Worm (Caenorhabditis elegans) whole organism, young adult: ENCODE results near the gene egas-1.

Source experiments
- F22D6.2 ChIP-seq: sonication (generic microtip); optimal IDR thresholded peaks from 2 replicates; lab custom pipeline; 2016; ENCODE audit warnings: mild to moderate bottlenecking, missing genetic modification characterization, missing compliant biosample characterization
- F52B5.7 ChIP-seq: sonication (generic microtip); optimal IDR thresholded peaks from 2 replicates; lab custom pipeline; 2016; ENCODE audit warnings: mild to moderate bottlenecking, missing genetic modification characterization, missing compliant biosample characterization
- F57A8.1 ChIP-seq: fragments of 200-800 bp; sonication (Bioruptor generic); optimal IDR thresholded peaks from 2 replicates; lab custom pipeline; 2018; ENCODE audit warnings: mild to moderate bottlenecking, missing genetic modification characterization, moderate library complexity, missing compliant biosample characterization
- T07F8.4 ChIP-seq: sonication (generic microtip); optimal IDR thresholded peaks from 2 replicates; lab custom pipeline; 2016; ENCODE audit warnings: mild to moderate bottlenecking, missing genetic modification characterization, moderate library complexity, missing compliant biosample characterization
- T26A5.8 ChIP-seq: sonication (generic microtip); optimal IDR thresholded peaks from 2 replicates; lab custom pipeline; 2016; ENCODE audit warnings: missing genetic modification characterization, missing compliant biosample characterization
- Y53F4B.3 ChIP-seq: fragments of 200-800 bp; sonication (Bioruptor generic); IDR thresholded peaks from 2 replicates; pipeline ENCODE4 v1.3.6; 2022; ENCODE audit warnings: missing genetic modification reagents, missing genetic modification characterization, missing compliant biosample characterization
- Y53G8AR.9 ChIP-seq: fragments of 200-800 bp; sonication (Bioruptor generic); conservative IDR thresholded peaks from 2 replicates; pipeline ENCODE4 v1.3.6; 2022; ENCODE audit warnings: missing genetic modification reagents, missing genetic modification characterization, missing compliant biosample characterization
- chd-7 ChIP-seq: sonication (generic microtip); optimal IDR thresholded peaks from 2 replicates; lab custom pipeline; 2016; ENCODE audit warnings: mild to moderate bottlenecking, missing genetic modification characterization, moderate library complexity, missing compliant biosample characterization
- die-1 ChIP-seq: sonication (generic microtip); optimal IDR thresholded peaks from 2 replicates; lab custom pipeline; 2016; ENCODE audit warnings: missing genotype, mild to moderate bottlenecking, missing genetic modification characterization, missing compliant biosample characterization
- egl-44 ChIP-seq: fragments of 200-800 bp; sonication (Bioruptor generic); IDR thresholded peaks from 2 replicates; pipeline ENCODE4 v1.3.6; 2022; ENCODE audit warnings: missing genetic modification reagents, missing genetic modification characterization, missing compliant biosample characterization
- ekl-4 ChIP-seq: fragments of 200-800 bp; sonication (Bioruptor generic); IDR thresholded peaks from 2 replicates; pipeline ENCODE4 v1.3.6; 2022; ENCODE audit warnings: missing genetic modification reagents, missing genetic modification characterization, missing compliant biosample characterization
- him-1 ChIP-seq: sonication (generic microtip); optimal IDR thresholded peaks from 2 replicates; lab custom pipeline; 2016; ENCODE audit warnings: missing genotype, missing genetic modification reagents, missing genetic modification characterization, missing compliant biosample characterization
- hsf-1 ChIP-seq: fragments of 200-800 bp; sonication (Bioruptor generic); IDR thresholded peaks from 2 replicates; pipeline ENCODE4 v1.3.6; 2022; ENCODE audit warnings: missing genetic modification reagents, missing genetic modification characterization, missing compliant biosample characterization
- let-607 ChIP-seq, 2 experiments: fragments of 200-800 bp in 1 of 2; sonication (Bioruptor generic) in 1 of 2; sonication (generic microtip) in 1 of 2; optimal IDR thresholded peaks; 2 replicates each; lab custom pipeline; 2016 to 2018; ENCODE audit warnings: mild to moderate bottlenecking in 2 of 2, missing compliant biosample characterization in 2 of 2, missing genetic modification characterization in 2 of 2, moderate library complexity in 2 of 2, missing genotype in 1 of 2
- lin-26 ChIP-seq: fragments of 200-800 bp; sonication (Bioruptor generic); IDR thresholded peaks from 2 replicates; pipeline ENCODE4 v1.3.6; 2022; ENCODE audit warnings: missing genetic modification reagents, missing genetic modification characterization, missing compliant biosample characterization
- lin-35 ChIP-seq, 3 experiments: fragments of 150-350 bp in 2 of 3; sonication (generic microtip) in 1 of 3; optimal IDR thresholded peaks; 2 replicates each; lab custom pipeline; 2014 to 2018; ENCODE audit warnings: missing biosample characterization in 3 of 3, missing genetic modification characterization in 3 of 3, missing genetic modification reagents in 3 of 3
- lin-54 ChIP-seq: fragments of 200-800 bp; sonication (Bioruptor generic); optimal IDR thresholded peaks from 2 replicates; lab custom pipeline; 2018; ENCODE audit warnings: mild to moderate bottlenecking, missing genetic modification characterization, missing compliant biosample characterization
- mxl-1 ChIP-seq: sonication (generic microtip); optimal IDR thresholded peaks from 2 replicates; lab custom pipeline; 2016; ENCODE audit warnings: missing genetic modification characterization, missing compliant biosample characterization
- nfya-1 ChIP-seq: sonication (generic microtip); optimal IDR thresholded peaks from 2 replicates; lab custom pipeline; 2017; ENCODE audit warnings: antibody characterized with exemption, missing compliant biosample characterization, missing genetic modification characterization, borderline replicate concordance; ENCODE audit not compliant: insufficient read depth
- nhr-120 ChIP-seq: fragments of 200-800 bp; sonication (Bioruptor generic); IDR thresholded peaks from 2 replicates; pipeline ENCODE4 v1.3.6; 2022; ENCODE audit warnings: missing genetic modification characterization, missing compliant biosample characterization
- nhr-179 ChIP-seq: sonication (generic microtip); optimal IDR thresholded peaks from 2 replicates; lab custom pipeline; 2016; ENCODE audit warnings: mild to moderate bottlenecking, missing genetic modification characterization, missing compliant biosample characterization
- nhr-90 ChIP-seq: sonication (generic microtip); optimal IDR thresholded peaks from 2 replicates; lab custom pipeline; 2016; ENCODE audit warnings: missing genotype, mild to moderate bottlenecking, missing genetic modification characterization, missing compliant biosample characterization
- pha-4 ChIP-seq: fragments of 150-350 bp; sonication (generic microtip); optimal IDR thresholded peaks from 2 replicates; lab custom pipeline; 2014; ENCODE audit warnings: missing biosample characterization, missing genetic modification reagents, missing genetic modification characterization
- repo-1 ChIP-seq: sonication (generic microtip); optimal IDR thresholded peaks from 2 replicates; lab custom pipeline; 2017; ENCODE audit warnings: mild to moderate bottlenecking, missing genetic modification characterization, missing compliant biosample characterization
- rpc-1 ChIP-seq, 2 experiments: fragments of 150-350 bp in 1 of 2; sonication (generic microtip) in 1 of 2; optimal IDR thresholded peaks; 2 replicates each; lab custom pipeline; 2014 to 2018; ENCODE audit warnings: missing biosample characterization in 1 of 2, missing genetic modification characterization in 1 of 2, missing genetic modification reagents in 1 of 2, missing genotype in 1 of 2
- snpc-4 ChIP-seq, 5 experiments: fragments of 150-350 bp in 1 of 5; sonication (generic microtip) in 4 of 5; optimal IDR thresholded peaks; 2 replicates each; lab custom pipeline; 2014 to 2018; ENCODE audit warnings: missing genetic modification characterization in 5 of 5, missing biosample characterization in 3 of 5, antibody characterized with exemption in 2 of 5, mild to moderate bottlenecking in 2 of 5, missing compliant biosample characterization in 2 of 5, missing genotype in 2 of 5, moderate library complexity in 2 of 5, missing genetic modification reagents in 1 of 5
- tlf-1 ChIP-seq: fragments of 200-800 bp; sonication (Bioruptor generic); optimal IDR thresholded peaks from 2 replicates; lab custom pipeline; 2018; ENCODE audit warnings: mild to moderate bottlenecking, missing genetic modification characterization, missing compliant biosample characterization
- xnd-1 ChIP-seq: sonication (generic microtip); optimal IDR thresholded peaks from 2 replicates; lab custom pipeline; 2016; ENCODE audit warnings: missing genotype, missing genetic modification reagents, missing genetic modification characterization, missing compliant biosample characterization
- zfh-2 ChIP-seq: fragments of 200-800 bp; sonication (Bioruptor generic); conservative IDR thresholded peaks from 2 replicates; pipeline ENCODE4 v1.3.6; 2022; ENCODE audit warnings: missing genetic modification reagents, missing genetic modification characterization, missing compliant biosample characterization
- zim-3 ChIP-seq: sonication (generic microtip); optimal IDR thresholded peaks from 2 replicates; lab custom pipeline; 2017; ENCODE audit warnings: mild to moderate bottlenecking, missing genetic modification characterization, moderate library complexity, missing compliant biosample characterization
- ztf-18 ChIP-seq: sonication (generic microtip); optimal IDR thresholded peaks from 2 replicates; lab custom pipeline; 2016; ENCODE audit warnings: missing genotype, mild to moderate bottlenecking, missing genetic modification characterization, missing compliant biosample characterization
- ztf-3 ChIP-seq: fragments of 200-800 bp; sonication (Bioruptor generic); optimal IDR thresholded peaks from 2 replicates; lab custom pipeline; 2018; ENCODE audit warnings: mild to moderate bottlenecking, missing genetic modification characterization, missing compliant biosample characterization

The egas-1 gene

ce11 chrV:18662333-18662732 is 22.2 kb downstream of the egas-1 start (continued):
- TF ChIP-seq repo-1 (no peak), ztf-3 (GFP tag; lab: Kevin White, UChicago) (no peak)

ce11 chrV:18664026-18664425 is 23.9 kb downstream of the egas-1 start, which contains the start of gene Y69H2.3:
Y69H2.3 (minus strand) TSS chrV:18664126.
- TF ChIP-seq pha-4 (tag; lab: Kevin White, UChicago) (no peak), let-607 (tag; optimal IDR thresholded peaks at IDR 0.05; lab: Kevin White, UChicago) (no peak), zfh-2 (GFP tag; lab: Robert Waterston, UW) (no peak), chd-7 (tag; lab: Kevin White, UChicago) (no peak), ztf-18 (no peak), tlf-1 (GFP tag; lab: Kevin White, UChicago) (no peak), die-1 (tag; lab: Kevin White, UChicago) (no peak), T26A5.8 (tag; lab: Kevin White, UChicago) (no peak), mxl-1 (tag; lab: Kevin White, UChicago) (no peak), snpc-4 (GFP tag; optimal IDR thresholded peaks at IDR 0.05; lab: Kevin White, UChicago) (no peak), snpc-4 (tag; optimal IDR thresholded peaks at IDR 0.05; lab: Kevin White, UChicago) (no peak), lin-35 (GFP tag; optimal IDR thresholded peaks at IDR 0.05; lab: Kevin White, UChicago) (no peak)

ce11 chrV:18667179-18667578 is 27.1 kb downstream of the egas-1 start:
- no peak for TF ChIP-seq rpc-1 (optimal IDR thresholded peaks at IDR 0.05; lab: Kevin White, UChicago)
- TF ChIP-seq rpc-1 (tag; optimal IDR thresholded peaks at IDR 0.05; lab: Kevin White, UChicago): no peak
- no peak for TF ChIP-seq nhr-120 (GFP tag; lab: Robert Waterston, UW)
- no peak for TF ChIP-seq lin-54 (GFP tag; lab: Kevin White, UChicago)
- TF ChIP-seq let-607 (tag; optimal IDR thresholded peaks at IDR 0.05; lab: Kevin White, UChicago): no peak
- TF ChIP-seq egl-44 (GFP tag; lab: Robert Waterston, UW): no peak
- no peak for TF ChIP-seq nhr-179 (tag; lab: Kevin White, UChicago)
- TF ChIP-seq nfya-1 (tag; lab: Kevin White, UChicago): no peak
- TF ChIP-seq lin-26 (GFP tag; lab: Robert Waterston, UW): no peak
- no peak for TF ChIP-seq xnd-1 (tag; lab: Kevin White, UChicago)
- TF ChIP-seq him-1 (tag; lab: Kevin White, UChicago): no peak
- no peak for TF ChIP-seq F57A8.1
- no peak for TF ChIP-seq zim-3 (tag; lab: Kevin White, UChicago)
- TF ChIP-seq Y53G8AR.9: no peak
- TF ChIP-seq F22D6.2 (tag; lab: Kevin White, UChicago): no peak
- TF ChIP-seq T26A5.8 (tag; lab: Kevin White, UChicago): no peak
- TF ChIP-seq Y53F4B.3 (GFP tag; lab: Robert Waterston, UW): no peak

- no peak for TF ChIP-seq T07F8.4
- no peak for TF ChIP-seq xnd-1 (tag; lab: Kevin White, UChicago)
Measured at ce11 chrV:18670017-18670416, 29.9 kb downstream of the egas-1 start, which contains the start of gene Y69H2.10. Y69H2.10 (plus strand) TSS chrV:18670317.

ce11 chrV:18671811-18672210 is 31.7 kb downstream of the egas-1 start:
- TF ChIP-seq ekl-4 (no peak), zfh-2 (GFP tag; lab: Robert Waterston, UW) (peak; percentile 58)

- TF ChIP-seq hsf-1 (GFP tag; lab: Robert Waterston, UW) (no peak), F52B5.7 (tag; lab: Kevin White, UChicago) (peak; percentile 10), nhr-90 (tag; lab: Kevin White, UChicago) (no peak), zfh-2 (GFP tag; lab: Robert Waterston, UW) (peak; percentile 76), F22D6.2 (tag; lab: Kevin White, UChicago) (no peak)
Measured at ce11 chrV:18674367-18674766, 34.3 kb downstream of the egas-1 start.
